Worm (Caenorhabditis elegans): ENCODE results near the gene W02F12.8.

W02F12.8 gene

DNA sequence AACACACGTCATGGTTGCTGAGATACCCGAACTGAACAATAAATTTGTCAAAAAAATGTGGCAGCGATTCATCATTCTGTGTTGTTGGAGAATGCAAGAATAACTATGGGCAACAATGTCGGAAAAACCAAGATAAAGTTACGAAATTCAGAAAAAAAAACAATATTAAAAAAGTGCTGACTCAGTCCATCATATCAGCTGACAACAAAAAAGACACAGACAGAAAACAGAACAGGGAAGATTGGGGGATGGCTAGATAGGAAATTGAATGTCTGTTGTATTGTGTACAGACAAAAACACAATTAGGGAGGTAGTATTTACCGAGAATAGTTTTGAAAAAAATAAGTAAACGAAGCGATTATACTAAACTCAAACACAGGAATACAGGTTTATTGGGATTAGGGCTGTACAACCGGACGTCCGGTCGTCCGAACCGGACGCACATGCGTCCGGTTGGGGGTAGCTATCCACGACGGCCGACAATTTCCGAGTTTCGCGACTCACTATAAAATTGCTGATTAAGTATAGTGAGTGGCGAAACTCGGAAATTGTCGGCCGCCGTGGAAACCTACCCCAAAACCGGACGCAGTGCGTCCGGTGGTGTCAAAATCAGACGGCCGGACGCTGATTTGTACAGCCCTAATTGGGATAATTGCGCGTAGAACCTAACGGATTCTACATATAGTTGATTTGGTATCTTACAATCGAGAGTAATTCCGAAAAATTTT lies 36.9 kb downstream of the W02F12.8 start:
- no peak for TF ChIP-seq rbr-2 (tag; optimal IDR thresholded peaks at IDR 0.05)
- no peak for TF ChIP-seq mdl-1 (tag; optimal IDR thresholded peaks at IDR 0.05)
- TF ChIP-seq unc-62 (GFP tag; optimal IDR thresholded peaks at IDR 0.05 in 1 of 2) = peak in 1 of 2 experiments; percentile 31
- TF ChIP-seq unc-62 (tag; optimal IDR thresholded peaks at IDR 0.05) = no peak
- no peak for TF ChIP-seq aha-1 (tag)
- TF ChIP-seq mes-2 (tag; optimal IDR thresholded peaks at IDR 0.05; ENCODE audit: poor library complexity, severe bottlenecking) = peak; percentile 1
- no peak for TF ChIP-seq daf-12 (tag; optimal IDR thresholded peaks at IDR 0.05)
- TF ChIP-seq nhr-48 (tag; optimal IDR thresholded peaks at IDR 0.05) = no peak
- no peak for TF ChIP-seq Y105C5A.15 (GFP tag; IDR thresholded peaks at IDR 0.05)
- no peak for TF ChIP-seq nhr-6 (tag; optimal IDR thresholded peaks at IDR 0.05)
- no peak for TF ChIP-seq attf-4 (tag; optimal IDR thresholded peaks at IDR 0.05)
- TF ChIP-seq Y48G9A.11 (GFP tag; IDR thresholded peaks at IDR 0.05) = 0 out of 2 replicates have a peak, but pooled peaks have one; percentile 11
- TF ChIP-seq dve-1 (tag; optimal IDR thresholded peaks at IDR 0.05; ENCODE audit: insufficient read depth) = peak; percentile 59
- no peak for TF ChIP-seq T26A8.4 (GFP tag; IDR thresholded peaks at IDR 0.05)
- no peak for TF ChIP-seq egl-27 (tag; optimal IDR thresholded peaks at IDR 0.05)
- no peak for TF ChIP-seq D1046.2 (GFP tag; IDR thresholded peaks at IDR 0.05)
- peak; percentile 40 for TF ChIP-seq snpc-4 (tag; optimal IDR thresholded peaks at IDR 0.05)
- TF ChIP-seq tra-1 (GFP tag; IDR thresholded peaks at IDR 0.05) = 0 out of 2 replicates have a peak, but pooled peaks have one; percentile 40
- no peak for TF ChIP-seq F49E8.2 (tag; optimal IDR thresholded peaks at IDR 0.05; ENCODE audit: borderline replicate concordance)
- TF ChIP-seq nhr-10 (tag; optimal IDR thresholded peaks at IDR 0.05) = no peak
- TF ChIP-seq hlh-11 (tag; optimal IDR thresholded peaks at IDR 0.05) = peak; percentile 14
- TF ChIP-seq duxl-1 (tag; optimal IDR thresholded peaks at IDR 0.05; ENCODE audit: poor library complexity) = no peak
- TF ChIP-seq hlh-30 (tag; optimal IDR thresholded peaks at IDR 0.05; ENCODE audit: insufficient read depth) = peak; percentile 60
- no peak for TF ChIP-seq jun-1 (tag; optimal IDR thresholded peaks at IDR 0.05)
- no peak for TF ChIP-seq hmg-1.1 (GFP tag; IDR thresholded peaks at IDR 0.05)
- no peak for TF ChIP-seq spr-3 (GFP tag; optimal IDR thresholded peaks at IDR 0.05)
- no peak for TF ChIP-seq daf-16 (GFP tag; optimal IDR thresholded peaks at IDR 0.05)
- peak; percentile 72 for TF ChIP-seq daf-16 (tag; optimal IDR thresholded peaks at IDR 0.05)
- TF ChIP-seq Y5F2A.4 (GFP tag; optimal IDR thresholded peaks at IDR 0.05) = no peak
- peak; percentile 22 for TF ChIP-seq T20F7.1 (GFP tag; optimal IDR thresholded peaks at IDR 0.05)
- TF ChIP-seq nhr-28 (tag; optimal IDR thresholded peaks at IDR 0.05) = peak; percentile 22

DNA sequence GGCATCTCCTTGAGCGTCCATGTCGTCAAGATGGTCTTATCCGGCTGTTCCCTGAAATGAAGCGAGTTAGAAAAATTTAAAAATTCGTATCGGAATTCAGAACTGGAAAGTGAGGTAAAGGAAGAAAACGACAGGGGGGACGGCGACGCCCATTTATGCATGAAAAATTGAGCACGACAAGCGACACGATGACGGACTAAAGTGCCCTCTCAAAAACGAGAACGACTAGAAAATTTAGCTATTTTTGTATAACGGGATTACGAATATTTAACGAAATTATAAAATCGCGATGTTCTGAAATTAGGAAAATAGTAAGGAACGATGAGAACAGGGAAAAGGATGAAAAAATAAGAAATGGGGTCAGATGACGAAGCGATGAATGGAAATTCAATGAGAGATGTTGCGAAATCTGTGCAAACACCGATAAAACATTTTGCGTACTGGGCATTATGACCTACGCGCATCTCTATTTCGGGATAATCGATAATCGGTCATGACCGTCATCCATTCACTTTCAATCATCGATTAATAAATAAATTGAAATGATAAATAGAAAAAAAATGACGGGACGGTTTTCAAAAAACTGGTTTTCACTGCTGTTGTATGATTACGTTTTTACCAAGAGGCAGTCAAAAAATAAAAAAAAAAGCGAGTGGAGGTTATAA lies 38.0 kb downstream of the W02F12.8 start, which contains the start of gene snb-1:
Gene snb-1, minus strand, starts transcription at position 51 of the 665 bp plus-strand sequence.
- TF ChIP-seq dve-1 (tag; optimal IDR thresholded peaks at IDR 0.05; ENCODE audit: insufficient read depth) (peak; percentile 13), T20F7.1 (GFP tag; optimal IDR thresholded peaks at IDR 0.05) (peak; percentile 61), F37D6.2 (tag; optimal IDR thresholded peaks at IDR 0.05) (peak; percentile 11), tra-1 (GFP tag; IDR thresholded peaks at IDR 0.05) (0 out of 2 replicates have a peak, but pooled peaks have one; percentile 4), R02D3.7 (tag; optimal IDR thresholded peaks at IDR 0.05) (no peak), lsy-2 (tag; optimal IDR thresholded peaks at IDR 0.05) (peak in 1 of 2 experiments; percentile 80), dmd-6 (GFP tag; IDR thresholded peaks at IDR 0.05) (peak; percentile 23; the same call in 1 of the 2 replicates), dpl-1 (GFP tag; optimal IDR thresholded peaks at IDR 0.05) (peak; percentile 43), mep-1 (tag; optimal IDR thresholded peaks at IDR 0.05) (peak; percentile 69), hlh-30 (tag; optimal IDR thresholded peaks at IDR 0.05; ENCODE audit: insufficient read depth) (peak; percentile 93), mes-2 (tag; optimal IDR thresholded peaks at IDR 0.05; ENCODE audit: poor library complexity, severe bottlenecking) (peak; percentile 70), rbr-2 (tag; optimal IDR thresholded peaks at IDR 0.05) (peak; percentile 26), nhr-28 (tag; optimal IDR thresholded peaks at IDR 0.05) (peak; percentile 70), ZK337.2 (GFP tag; IDR thresholded peaks at IDR 0.05) (no peak), ceh-28 (tag; optimal IDR thresholded peaks at IDR 0.05) (peak; percentile 79), daf-16 (GFP tag; optimal IDR thresholded peaks at IDR 0.05) (no peak), daf-16 (tag; optimal IDR thresholded peaks at IDR 0.05) (peak; percentile 44), mxl-3 (GFP tag; optimal IDR thresholded peaks at IDR 0.05) (peak; percentile 24), unc-62 (GFP tag; optimal IDR thresholded peaks at IDR 0.05 in 1 of 2) (peak in 1 of 2 experiments; percentile 95), unc-62 (tag; optimal IDR thresholded peaks at IDR 0.05) (no peak), ceh-82 (tag; optimal IDR thresholded peaks at IDR 0.05) (no peak), mdl-1 (tag; optimal IDR thresholded peaks at IDR 0.05) (peak in 1 of 2 experiments; percentile 34), D1046.2 (GFP tag; IDR thresholded peaks at IDR 0.05) (no peak), lin-39 (tag; optimal IDR thresholded peaks at IDR 0.05) (no peak), nhr-25 (tag; optimal IDR thresholded peaks at IDR 0.05; ENCODE audit: borderline replicate concordance, insufficient read depth) (peak; percentile 74), set-16 (GFP tag; IDR thresholded peaks at IDR 0.05) (no peak), lin-13 (GFP tag; optimal IDR thresholded peaks at IDR 0.05) (peak; percentile 69), nhr-11 (tag; optimal IDR thresholded peaks at IDR 0.05) (peak; percentile 22)
